Worm (Caenorhabditis elegans): ENCODE results near the gene Y41C4A.12.

The Y41C4A.12 gene

ce11 chrIII:11689303-11689702 lies 37.2 kb downstream of the Y41C4A.12 start (continued):
- TF ChIP-seq nhr-10 (tag; optimal IDR thresholded peaks at IDR 0.05) (peak; percentile 81), ceh-62 (tag; optimal IDR thresholded peaks at IDR 0.05) (no peak)

ce11 chrIII:11684770-11685169 lies 41.7 kb downstream of the Y41C4A.12 start:
- TF ChIP-seq F37D6.2 (tag; optimal IDR thresholded peaks at IDR 0.05) (no peak), madf-5 (GFP tag; IDR thresholded peaks at IDR 0.05) (no peak), php-3 (GFP tag; IDR thresholded peaks at IDR 0.05) (0 out of 2 replicates have a peak, but pooled peaks have one; percentile 40), daf-16 (GFP tag; optimal IDR thresholded peaks at IDR 0.05) (no peak), daf-16 (tag; optimal IDR thresholded peaks at IDR 0.05) (peak; percentile 92), nhr-11 (tag; optimal IDR thresholded peaks at IDR 0.05) (no peak), tag-97 (GFP tag; IDR thresholded peaks at IDR 0.05) (no peak), lir-3 (tag; optimal IDR thresholded peaks at IDR 0.05) (no peak), mes-2 (tag; optimal IDR thresholded peaks at IDR 0.05; ENCODE audit: poor library complexity, severe bottlenecking) (peak; percentile 23), nhr-25 (tag; optimal IDR thresholded peaks at IDR 0.05; ENCODE audit: borderline replicate concordance, insufficient read depth) (no peak), zfp-3 (GFP tag; conservative IDR thresholded peaks at IDR 0.05) (no peak), dmd-6 (GFP tag; IDR thresholded peaks at IDR 0.05) (peak; percentile 85), hif-1 (tag; optimal IDR thresholded peaks at IDR 0.05) (peak in 1 of 2 experiments; percentile 20), unc-39 (tag; optimal IDR thresholded peaks at IDR 0.05) (no peak), pqm-1 (tag; optimal IDR thresholded peaks at IDR 0.05) (peak; percentile 31), nhr-102 (tag; optimal IDR thresholded peaks at IDR 0.05) (peak; percentile 9), nhr-48 (tag; optimal IDR thresholded peaks at IDR 0.05) (peak; percentile 57), dmd-9 (GFP tag; IDR thresholded peaks at IDR 0.05) (no peak), hlh-11 (tag; optimal IDR thresholded peaks at IDR 0.05) (peak; percentile 85), dve-1 (tag; optimal IDR thresholded peaks at IDR 0.05; ENCODE audit: insufficient read depth) (peak; percentile 82), mdl-1 (tag; optimal IDR thresholded peaks at IDR 0.05) (peak in 1 of 2 experiments; percentile 25), mep-1 (tag; optimal IDR thresholded peaks at IDR 0.05) (peak; percentile 15), lsy-2 (tag; optimal IDR thresholded peaks at IDR 0.05) (peak in 1 of 2 experiments; percentile 37), dpl-1 (GFP tag; optimal IDR thresholded peaks at IDR 0.05) (peak; percentile 8), nhr-28 (tag; optimal IDR thresholded peaks at IDR 0.05) (peak; percentile 79), hlh-30 (tag; optimal IDR thresholded peaks at IDR 0.05; ENCODE audit: insufficient read depth) (peak; percentile 41), nhr-77 (tag; optimal IDR thresholded peaks at IDR 0.05) (peak; percentile 42)

ce11 chrIII:11683790-11684189 lies 42.7 kb downstream of the Y41C4A.12 start:
- peak in 1 of 2 experiments; percentile 21 for TF ChIP-seq unc-62 (GFP tag; optimal IDR thresholded peaks at IDR 0.05 in 1 of 2)
- TF ChIP-seq unc-62 (tag; optimal IDR thresholded peaks at IDR 0.05) = no peak
- 0 out of 2 replicates have a peak, but pooled peaks have one; percentile 11 for TF ChIP-seq set-16 (GFP tag; IDR thresholded peaks at IDR 0.05)
- TF ChIP-seq lin-15B (tag; optimal IDR thresholded peaks at IDR 0.05) = no peak
- no peak for TF ChIP-seq arid-1 (GFP tag; conservative IDR thresholded peaks at IDR 0.05)
- TF ChIP-seq D1046.2 (GFP tag; IDR thresholded peaks at IDR 0.05) = 0 out of 2 replicates have a peak, but pooled peaks have one; percentile 16
- no peak for TF ChIP-seq pqm-1 (tag; optimal IDR thresholded peaks at IDR 0.05)
- TF ChIP-seq egl-43 (GFP tag; IDR thresholded peaks at IDR 0.05) = peak; percentile 76
- TF ChIP-seq zip-2 (tag; optimal IDR thresholded peaks at IDR 0.05) = no peak
- TF ChIP-seq unc-130 (GFP tag; optimal IDR thresholded peaks at IDR 0.05) = no peak
- TF ChIP-seq F49E8.2 (tag; optimal IDR thresholded peaks at IDR 0.05; ENCODE audit: borderline replicate concordance) = no peak
- no peak for TF ChIP-seq ama-1 (optimal IDR thresholded peaks at IDR 0.05)

Measured in whole organism, L4 larva.